Fruit fly (Drosophila melanogaster): ENCODE measurements around the gene mus312.

The mus312 gene

DNA sequence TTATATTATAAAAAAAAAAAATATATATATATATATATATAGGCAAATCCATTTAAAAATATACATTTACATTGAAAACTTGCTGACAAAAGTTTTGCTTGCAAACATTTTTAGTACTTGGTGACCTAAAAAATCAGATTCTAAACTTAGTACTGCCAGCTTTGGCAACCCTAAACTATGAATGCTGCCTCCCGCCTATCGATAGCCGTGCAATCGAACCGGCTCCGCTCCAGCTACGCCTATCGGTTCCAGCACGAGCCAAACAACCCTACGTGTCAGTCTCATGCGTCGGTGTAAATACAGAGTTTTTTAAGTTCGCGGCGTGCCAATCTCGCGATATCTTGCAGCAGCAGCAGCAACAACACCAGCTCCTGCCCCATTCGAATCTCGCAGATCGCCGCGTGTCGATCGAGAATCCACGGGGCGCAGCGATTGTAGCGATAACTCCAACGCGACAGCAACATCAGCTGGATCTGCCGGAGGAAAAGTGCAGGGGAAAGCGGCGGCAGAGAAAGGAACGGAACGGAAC lies 31.5 kb downstream of the mus312 start, which contains the start of gene Sec63 (continued):
- TF ChIP-seq Adf1 (GFP tag; IDR thresholded peaks at IDR 0.05) = 0 out of 2 replicates have a peak, but pooled peaks have one; percentile 3
- TF ChIP-seq Fer1 (GFP tag; optimal IDR thresholded peaks at IDR 0.05) = peak; percentile 4
- peak; percentile 60 for TF ChIP-seq Med (GFP tag)
- peak; percentile 36 for TF ChIP-seq NfI (GFP tag; optimal IDR thresholded peaks at IDR 0.05)
- TF ChIP-seq zen2 (GFP tag; IDR thresholded peaks at IDR 0.05; ENCODE audit: partially characterized antibody) = peak; percentile 62; the same call in 2 of the 3 replicates
- no peak for TF ChIP-seq emc (GFP tag; optimal IDR thresholded peaks at IDR 0.05)
- TF ChIP-seq BtbVII (GFP tag; optimal IDR thresholded peaks at IDR 0.05) = peak; percentile 21
- peak; percentile 61 for TF ChIP-seq CG32532 (GFP tag; IDR thresholded peaks at IDR 0.05)
- TF ChIP-seq cad (GFP tag; optimal IDR thresholded peaks at IDR 0.05) = no peak
- no peak for TF ChIP-seq eyg (GFP tag; optimal IDR thresholded peaks at IDR 0.05)
- no peak for TF ChIP-seq CG10321 (GFP tag; IDR thresholded peaks at IDR 0.05)
- no peak for TF ChIP-seq otp (GFP tag; IDR thresholded peaks at IDR 0.05)
- TF ChIP-seq repo (GFP tag; optimal IDR thresholded peaks at IDR 0.05) = peak; percentile 6
- TF ChIP-seq Ada2b (GFP tag; IDR thresholded peaks at IDR 0.05) = 0 out of 2 replicates have a peak, but pooled peaks have one; percentile 4
- peak; percentile 35 for TF ChIP-seq ind (GFP tag; optimal IDR thresholded peaks at IDR 0.05)
- TF ChIP-seq sens-2 (GFP tag; IDR thresholded peaks at IDR 0.05) = no peak
- peak; percentile 13 for TF ChIP-seq gfzf (GFP tag; optimal IDR thresholded peaks at IDR 0.05)
- TF ChIP-seq CG6683 (GFP tag; optimal IDR thresholded peaks at IDR 0.05) = no peak
- TF ChIP-seq CG15696 (tag; optimal IDR thresholded peaks at IDR 0.05) = peak; percentile 30
- TF ChIP-seq esg (GFP tag; conservative IDR thresholded peaks at IDR 0.05) = peak; percentile 42; the same call in 1 of the 2 replicates
- peak; percentile 59 for TF ChIP-seq CG2120 (GFP tag; optimal IDR thresholded peaks at IDR 0.05)
- TF ChIP-seq CG8359 (GFP tag; optimal IDR thresholded peaks at IDR 0.05; ENCODE audit: borderline replicate concordance) = no peak
- TF ChIP-seq Hand (GFP tag; optimal IDR thresholded peaks at IDR 0.05) = no peak
- no peak for TF ChIP-seq nau (GFP tag; optimal IDR thresholded peaks at IDR 0.05)
- TF ChIP-seq amos (GFP tag; IDR thresholded peaks at IDR 0.05; ENCODE audit: partially characterized antibody) = peak; percentile 92
- no peak for TF ChIP-seq CG43689 (GFP tag; IDR thresholded peaks at IDR 0.05)
- TF ChIP-seq CTCF (GFP tag; optimal IDR thresholded peaks at IDR 0.05) = peak; percentile 72
- TF ChIP-seq CG3847 (GFP tag; IDR thresholded peaks at IDR 0.05) = peak; percentile 74
- TF ChIP-seq z (GFP tag; IDR thresholded peaks at IDR 0.05) = peak; percentile 41; the same call in 1 of the 3 replicates
- peak; percentile 62 for TF ChIP-seq al (GFP tag; IDR thresholded peaks at IDR 0.05)
- peak; percentile 46 for TF ChIP-seq CG30403 (GFP tag; optimal IDR thresholded peaks at IDR 0.05)
- TF ChIP-seq Opbp (GFP tag; IDR thresholded peaks at IDR 0.05; ENCODE audit: partially characterized antibody) = peak; percentile 88
- peak; percentile 19 for TF ChIP-seq CG10267 (tag; optimal IDR thresholded peaks at IDR 0.05)
- no peak for TF ChIP-seq CG11560 (tag; IDR thresholded peaks at IDR 0.05)
- peak; percentile 60; the same call in 2 of the 3 replicates for TF ChIP-seq so (GFP tag; IDR thresholded peaks at IDR 0.05)
- TF ChIP-seq chinmo (GFP tag; IDR thresholded peaks at IDR 0.05; ENCODE audit: partially characterized antibody) = peak; percentile 6; the same call in 2 of the 4 replicates
- TF ChIP-seq CG4282 (GFP tag; optimal IDR thresholded peaks at IDR 0.05) = no peak
- no peak for TF ChIP-seq ac (GFP tag; optimal IDR thresholded peaks at IDR 0.05)
- TF ChIP-seq CG9876 (GFP tag; optimal IDR thresholded peaks at IDR 0.05) = no peak
- TF ChIP-seq stwl (tag; optimal IDR thresholded peaks at IDR 0.05) = peak; percentile 90
- no peak for TF ChIP-seq gcm2 (GFP tag; optimal IDR thresholded peaks at IDR 0.05)
- peak; percentile 67 for TF ChIP-seq NFAT (GFP tag; IDR thresholded peaks at IDR 0.05)
- TF ChIP-seq CG13123 (GFP tag; optimal IDR thresholded peaks at IDR 0.05) = peak; percentile 46
- no peak; the same call in 1 of the 3 replicates for TF ChIP-seq gce (GFP tag; IDR thresholded peaks at IDR 0.05)
- no peak for TF ChIP-seq Mes4 (GFP tag; optimal IDR thresholded peaks at IDR 0.05)
- TF ChIP-seq pzg (GFP tag; optimal IDR thresholded peaks at IDR 0.05) = peak; percentile 77
- TF ChIP-seq CG7963 (GFP tag; IDR thresholded peaks at IDR 0.05; ENCODE audit: partially characterized antibody) = peak; percentile 93
- TF ChIP-seq CHES-1-like (GFP tag; optimal IDR thresholded peaks at IDR 0.05) = peak; percentile 45
- TF ChIP-seq Meics (GFP tag; optimal IDR thresholded peaks at IDR 0.05) = peak; percentile 69
- TF ChIP-seq CG18619 (GFP tag; optimal IDR thresholded peaks at IDR 0.05) = peak; percentile 35
- TF ChIP-seq seq (GFP tag; IDR thresholded peaks at IDR 0.05) = no peak

All from whole organism, embryonic.